Worm (Caenorhabditis elegans) whole organism, L1 larva: ENCODE measurements around the gene F44E7.5.

Source experiments
- C04F5.9 ChIP-seq: sonication (generic microtip); optimal IDR thresholded peaks from 2 replicates; lab custom pipeline; 2016; ENCODE audit warnings: missing genetic modification characterization, missing compliant biosample characterization
- F16B12.6 ChIP-seq: fragments of 150-350 bp; optimal IDR thresholded peaks from 2 replicates; lab custom pipeline; 2014; ENCODE audit warnings: missing biosample characterization, missing genetic modification characterization
- Y116A8C.19 ChIP-seq: sonication (generic microtip); optimal IDR thresholded peaks from 2 replicates; lab custom pipeline; 2016; ENCODE audit warnings: missing compliant biosample characterization, missing genetic modification characterization, borderline replicate concordance
- aha-1 ChIP-seq: fragments of 150-350 bp; optimal IDR thresholded peaks from 2 replicates; lab custom pipeline; 2014; ENCODE audit warnings: missing biosample characterization, missing genetic modification characterization
- ceh-82 ChIP-seq, 3 experiments: fragments of 150-350 bp in 1 of 3; sonication (generic microtip) in 2 of 3; optimal IDR thresholded peaks; 2 replicates each; lab custom pipeline; 2014 to 2017; ENCODE audit warnings: missing biosample characterization in 3 of 3, missing genetic modification characterization in 3 of 3
- ceh-88 ChIP-seq: fragments of 200-800 bp; sonication (Bioruptor generic); IDR thresholded peaks from 2 replicates; pipeline ENCODE4 v1.3.6; 2022; ENCODE audit warnings: missing genetic modification characterization, missing compliant biosample characterization
- ceh-90 ChIP-seq: sonication (generic microtip); optimal IDR thresholded peaks from 2 replicates; lab custom pipeline; 2016; ENCODE audit warnings: missing genetic modification characterization, missing compliant biosample characterization
- egl-13 ChIP-seq: sonication (generic microtip); optimal IDR thresholded peaks from 2 replicates; lab custom pipeline; 2016; ENCODE audit warnings: missing genotype, missing genetic modification reagents, missing genetic modification characterization, missing compliant biosample characterization
- egl-27 ChIP-seq, 2 experiments: fragments of 150-350 bp in 1 of 2; sonication (generic microtip); optimal IDR thresholded peaks; 3 replicates each; lab custom pipeline; 2017 to 2018; ENCODE audit warnings: missing biosample characterization in 2 of 2, missing genetic modification characterization in 2 of 2, missing genetic modification reagents in 2 of 2
- elt-2 ChIP-seq: sonication (generic microtip); optimal IDR thresholded peaks from 2 replicates; lab custom pipeline; 2016; ENCODE audit warnings: missing genetic modification characterization, mild to moderate bottlenecking, inconsistent platforms, missing compliant biosample characterization, missing genetic modification reagents
- fkh-10 ChIP-seq: sonication (generic microtip); optimal IDR thresholded peaks from 2 replicates; lab custom pipeline; 2017; ENCODE audit warnings: missing biosample characterization, missing genetic modification reagents, missing genetic modification characterization
- grh-1 ChIP-seq: fragments of 200-800 bp; sonication (Bioruptor generic); IDR thresholded peaks from 2 replicates; pipeline ENCODE4 v1.3.6; 2022; ENCODE audit warnings: missing genetic modification reagents, missing genetic modification characterization, missing compliant biosample characterization
- hlh-4 ChIP-seq: sonication (generic microtip); optimal IDR thresholded peaks from 2 replicates; lab custom pipeline; 2016; ENCODE audit warnings: mild to moderate bottlenecking, missing genetic modification characterization, missing compliant biosample characterization
- lin-13 ChIP-seq: fragments of 150-350 bp; optimal IDR thresholded peaks from 2 replicates; lab custom pipeline; 2014; ENCODE audit warnings: missing biosample characterization, missing genetic modification reagents, missing genetic modification characterization
- lin-14 ChIP-seq: fragments of 200-800 bp; sonication (Bioruptor generic); optimal IDR thresholded peaks from 2 replicates; lab custom pipeline; 2018; ENCODE audit warnings: mild to moderate bottlenecking, missing genetic modification characterization, moderate library complexity, missing compliant biosample characterization
- lin-15B ChIP-seq: fragments of 150-350 bp; sonication (generic microtip); optimal IDR thresholded peaks from 3 replicates; lab custom pipeline; 2014; ENCODE audit warnings: missing biosample characterization, missing genetic modification characterization
- mdl-1 ChIP-seq, 2 experiments: fragments of 150-350 bp; optimal IDR thresholded peaks; 2 replicates each; lab custom pipeline; 2014 to 2017; ENCODE audit warnings: missing biosample characterization in 2 of 2, missing genetic modification characterization in 2 of 2, inconsistent platforms in 1 of 2
- mef-2 ChIP-seq: fragments of 150-350 bp; optimal IDR thresholded peaks from 2 replicates; lab custom pipeline; 2014; ENCODE audit warnings: missing biosample characterization, missing genetic modification characterization
- mep-1 ChIP-seq: fragments of 150-350 bp; optimal IDR thresholded peaks from 2 replicates; lab custom pipeline; 2014; ENCODE audit warnings: missing biosample characterization, missing genetic modification characterization
- nhr-12 ChIP-seq: sonication (generic microtip); optimal IDR thresholded peaks from 2 replicates; lab custom pipeline; 2017; ENCODE audit warnings: missing biosample characterization, missing genetic modification characterization
- nhr-20 ChIP-seq: sonication (generic microtip); optimal IDR thresholded peaks from 2 replicates; lab custom pipeline; 2016; ENCODE audit warnings: mild to moderate bottlenecking, missing genetic modification characterization, missing compliant biosample characterization
- nhr-237 ChIP-seq: fragments of 150-350 bp; optimal IDR thresholded peaks from 2 replicates; lab custom pipeline; 2014; ENCODE audit warnings: missing biosample characterization, missing genetic modification characterization
- nhr-47 ChIP-seq: sonication (generic microtip); optimal IDR thresholded peaks from 2 replicates; lab custom pipeline; 2016; ENCODE audit warnings: mild to moderate bottlenecking, missing genetic modification characterization, moderate library complexity, missing compliant biosample characterization
- nhr-71 ChIP-seq: sonication (generic microtip); optimal IDR thresholded peaks from 2 replicates; lab custom pipeline; 2016; ENCODE audit warnings: mild to moderate bottlenecking, missing genetic modification characterization, moderate library complexity, missing compliant biosample characterization
- nhr-77 ChIP-seq: fragments of 150-350 bp; optimal IDR thresholded peaks from 2 replicates; lab custom pipeline; 2014; ENCODE audit warnings: missing biosample characterization, missing genetic modification characterization
- pag-3 ChIP-seq: sonication (generic microtip); optimal IDR thresholded peaks from 2 replicates; lab custom pipeline; 2017; ENCODE audit warnings: missing genetic modification characterization, mild to moderate bottlenecking, missing compliant biosample characterization, antibody characterized with exemption, borderline replicate concordance; ENCODE audit not compliant: insufficient read depth
- pax-3 ChIP-seq: fragments of 200-800 bp; sonication (Bioruptor generic); optimal IDR thresholded peaks from 2 replicates; lab custom pipeline; 2018; ENCODE audit warnings: mild to moderate bottlenecking, missing genetic modification characterization, moderate library complexity, missing compliant biosample characterization
- pqm-1 ChIP-seq: sonication (generic microtip); optimal IDR thresholded peaks from 3 replicates; lab custom pipeline; 2017; ENCODE audit warnings: missing biosample characterization, missing genetic modification characterization
- skn-1 ChIP-seq: fragments of 150-350 bp; optimal IDR thresholded peaks from 2 replicates; lab custom pipeline; 2014; ENCODE audit warnings: missing biosample characterization, missing genetic modification characterization
- snpc-4 ChIP-seq: fragments of 150-350 bp; optimal IDR thresholded peaks from 2 replicates; lab custom pipeline; 2014; ENCODE audit warnings: missing biosample characterization, missing genetic modification characterization
- sptf-1 ChIP-seq: fragments of 150-350 bp; optimal IDR thresholded peaks from 2 replicates; lab custom pipeline; 2014; ENCODE audit warnings: missing biosample characterization, missing genetic modification characterization
- unc-130 ChIP-seq: fragments of 150-350 bp; optimal IDR thresholded peaks from 2 replicates; lab custom pipeline; 2017; ENCODE audit warnings: missing biosample characterization, missing genetic modification characterization, inconsistent platforms
- unc-30 ChIP-seq: sonication (generic microtip); optimal IDR thresholded peaks from 2 replicates; lab custom pipeline; 2017; ENCODE audit warnings: missing biosample characterization, missing genetic modification characterization
- unc-62 ChIP-seq: fragments of 150-350 bp; optimal IDR thresholded peaks from 2 replicates; lab custom pipeline; 2014; ENCODE audit warnings: missing biosample characterization, missing genetic modification reagents, missing genetic modification characterization
- unc-98 ChIP-seq: fragments of 200-800 bp; sonication (Bioruptor generic); IDR thresholded peaks from 2 replicates; pipeline ENCODE4 v1.3.6; 2022; ENCODE audit warnings: missing genetic modification characterization, missing compliant biosample characterization
- vab-15 ChIP-seq: sonication (generic microtip); optimal IDR thresholded peaks from 2 replicates; lab custom pipeline; 2017; ENCODE audit warnings: missing genotype, mild to moderate bottlenecking, missing genetic modification characterization, missing compliant biosample characterization
- xbp-1 ChIP-seq: sonication (generic microtip); optimal IDR thresholded peaks from 2 replicates; lab custom pipeline; 2016; ENCODE audit warnings: missing genetic modification characterization, missing compliant biosample characterization
- zag-1 ChIP-seq: fragments of 150-350 bp; optimal IDR thresholded peaks from 2 replicates; lab custom pipeline; 2014; ENCODE audit warnings: missing biosample characterization, missing genetic modification characterization
- zip-4 ChIP-seq: fragments of 200-800 bp; sonication (Bioruptor generic); optimal IDR thresholded peaks from 2 replicates; lab custom pipeline; 2018; ENCODE audit warnings: mild to moderate bottlenecking, missing genetic modification characterization, moderate library complexity, missing compliant biosample characterization

The F44E7.5 gene

ce11 chrV:5790497-5791280, 10.0 kb upstream of the F44E7.5 start, which contains the start of the genes nhr-142 and F44E7.9 (continued):
- TF ChIP-seq C04F5.9 (tag; lab: Kevin White, UChicago) (peak; percentile 57), F16B12.6 (tag; lab: Kevin White, UChicago) (peak; percentile 60), snpc-4 (tag; lab: Kevin White, UChicago) (peak; percentile 63), pax-3 (tag; lab: Kevin White, UChicago) (peak; percentile 74), nhr-47 (tag; lab: Kevin White, UChicago) (peak; percentile 92), pag-3 (tag; lab: Kevin White, UChicago) (peak; percentile 38), zag-1 (no peak), mef-2 (tag; lab: Kevin White, UChicago) (peak; percentile 51), Y116A8C.19 (tag; lab: Kevin White, UChicago) (no peak), nhr-71 (tag; lab: Kevin White, UChicago) (peak; percentile 92), fkh-10 (GFP tag; lab: Kevin White, UChicago) (peak; percentile 77), ceh-90 (tag; lab: Kevin White, UChicago) (no peak), nhr-12 (no peak), nhr-237 (tag; lab: Kevin White, UChicago) (peak; percentile 64), hlh-4 (no peak), unc-30 (tag; lab: Kevin White, UChicago) (no peak), egl-13 (tag; lab: Kevin White, UChicago) (peak; percentile 80), mep-1 (tag; lab: Kevin White, UChicago) (peak; percentile 91), elt-2 (peak; percentile 42), pqm-1 (no peak), egl-27 (tag; optimal IDR thresholded peaks at IDR 0.05; lab: Kevin White, UChicago) (no peak), ceh-88 (GFP tag; lab: Robert Waterston, UW) (0 out of 2 replicates have a peak, but pooled peaks have one; percentile 15), nhr-77 (tag; lab: Kevin White, UChicago) (peak; percentile 71), lin-13 (GFP tag; lab: Kevin White, UChicago) (peak; percentile 89), unc-62 (GFP tag; lab: Kevin White, UChicago) (no peak), aha-1 (tag; lab: Kevin White, UChicago) (peak; percentile 49), unc-98 (GFP tag; lab: Robert Waterston, UW) (no peak), mdl-1 (tag; optimal IDR thresholded peaks at IDR 0.05; lab: Kevin White, UChicago) (peak in 1 of 2 experiments; percentile 55), grh-1 (GFP tag; lab: Robert Waterston, UW) (peak; percentile 68), vab-15 (tag; lab: Kevin White, UChicago) (peak; percentile 24), ceh-82 (tag; optimal IDR thresholded peaks at IDR 0.05; lab: Kevin White, UChicago) (peak; percentile 89 to 90 (median 90)), unc-130 (tag; lab: Kevin White, UChicago) (peak; percentile 50), lin-15B (tag; lab: Kevin White, UChicago) (peak; percentile 76), skn-1 (tag; lab: Kevin White, UChicago) (peak; percentile 68), xbp-1 (peak; percentile 87), zip-4 (GFP tag; lab: Kevin White, UChicago) (peak; percentile 38)

ce11 chrV:5788650-5789049, 7.9 kb upstream of the F44E7.5 start:
- TF ChIP-seq nhr-20 (tag; lab: Kevin White, UChicago) (peak; percentile 0), lin-14 (GFP tag; lab: Kevin White, UChicago) (peak; percentile 62), sptf-1 (no peak)
